Fruit fly (Drosophila melanogaster): Measurements from ENCODE around the gene bap.

Gene bap

DNA sequence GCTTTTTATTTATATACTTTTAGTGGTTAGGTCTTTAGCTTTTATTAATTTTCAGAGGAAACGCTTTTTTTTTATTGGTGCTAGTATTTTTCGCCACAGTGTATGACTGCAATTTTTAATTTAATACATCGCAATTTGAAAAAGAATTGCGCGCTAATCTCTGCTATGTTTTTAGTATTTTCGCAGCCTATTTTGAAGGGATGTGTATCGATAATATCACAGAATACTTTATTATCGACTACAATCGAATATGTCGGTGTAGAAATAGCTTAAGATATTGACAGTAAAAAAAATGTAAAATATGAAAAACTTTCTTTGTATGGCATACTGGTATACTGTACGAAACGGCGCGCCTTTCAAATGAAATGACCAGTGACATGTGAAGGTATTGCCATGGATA, 18.0 kb downstream of the bap start (continued):
- TF ChIP-seq Sry-δ (GFP tag; optimal IDR thresholded peaks at IDR 0.05) (peak; percentile 53), tna (GFP tag; IDR thresholded peaks at IDR 0.05; ENCODE audit: partially characterized antibody) (peak; percentile 9; the same call in 1 of the 2 replicates), sens (GFP tag) (peak; percentile 61), CG1603 (tag; optimal IDR thresholded peaks at IDR 0.05) (peak; percentile 57), lola (GFP tag; optimal IDR thresholded peaks at IDR 0.05) (no peak), hkb (optimal IDR thresholded peaks at IDR 0.05) (no peak), hkb (GFP tag; IDR thresholded peaks at IDR 0.05) (no peak), sna (GFP tag; IDR thresholded peaks at IDR 0.05; ENCODE audit: partially characterized antibody) (peak; percentile 56; the same call in 1 of the 2 replicates), CG2116 (GFP tag; optimal IDR thresholded peaks at IDR 0.05) (peak; percentile 96), CG11723 (GFP tag; optimal IDR thresholded peaks at IDR 0.05) (no peak), aop (GFP tag; IDR thresholded peaks at IDR 0.05) (no peak), gcm (GFP tag; optimal IDR thresholded peaks at IDR 0.05) (no peak), Hr51 (GFP tag; optimal IDR thresholded peaks at IDR 0.05) (no peak), yki (optimal IDR thresholded peaks at IDR 0.05) (no peak), repo (GFP tag; optimal IDR thresholded peaks at IDR 0.05) (no peak), Nf-YC (tag; optimal IDR thresholded peaks at IDR 0.05) (peak; percentile 26), Gsc (GFP tag; IDR thresholded peaks at IDR 0.05) (no peak), gro (GFP tag; optimal IDR thresholded peaks at IDR 0.05) (no peak), CG16813 (GFP tag; IDR thresholded peaks at IDR 0.05; ENCODE audit: partially characterized antibody) (peak; percentile 48; the same call in 2 of the 3 replicates), CG11560 (tag; IDR thresholded peaks at IDR 0.05) (peak; percentile 99), hbn (GFP tag; IDR thresholded peaks at IDR 0.05; ENCODE audit: partially characterized antibody) (peak; percentile 53; the same call in 1 of the 2 replicates), nau (GFP tag; optimal IDR thresholded peaks at IDR 0.05) (no peak), mirr (GFP tag; optimal IDR thresholded peaks at IDR 0.05) (no peak), fru (optimal IDR thresholded peaks at IDR 0.05) (no peak), Dek (tag; optimal IDR thresholded peaks at IDR 0.05) (no peak), CG13296 (GFP tag; optimal IDR thresholded peaks at IDR 0.05) (no peak), luna (GFP tag; optimal IDR thresholded peaks at IDR 0.05) (no peak), zf30C (GFP tag; optimal IDR thresholded peaks at IDR 0.05) (no peak), Dll (GFP tag; IDR thresholded peaks at IDR 0.05; ENCODE audit: partially characterized antibody) (peak; percentile 69; the same call in 3 of the 4 replicates), cwo (GFP tag; optimal IDR thresholded peaks at IDR 0.05) (no peak), CG9797 (GFP tag; optimal IDR thresholded peaks at IDR 0.05) (peak; percentile 54), cad (GFP tag; optimal IDR thresholded peaks at IDR 0.05) (no peak), Jarid2 (GFP tag; optimal IDR thresholded peaks at IDR 0.05) (no peak), run (tag; optimal IDR thresholded peaks at IDR 0.05) (no peak), CG11456 (GFP tag; IDR thresholded peaks at IDR 0.05) (no peak), knrl (GFP tag; IDR thresholded peaks at IDR 0.05; ENCODE audit: partially characterized antibody) (peak; percentile 63; the same call in 2 of the 3 replicates), CG31365 (tag; optimal IDR thresholded peaks at IDR 0.05) (peak; percentile 76), H2.0 (GFP tag; IDR thresholded peaks at IDR 0.05) (no peak), rib (GFP tag; IDR thresholded peaks at IDR 0.05) (no peak), CG3995 (GFP tag; optimal IDR thresholded peaks at IDR 0.05) (peak; percentile 58), D19B (GFP tag; optimal IDR thresholded peaks at IDR 0.05) (no peak), Aef1 (GFP tag; IDR thresholded peaks at IDR 0.05) (no peak), otp (GFP tag; IDR thresholded peaks at IDR 0.05) (no peak), CG15479 (GFP tag; optimal IDR thresholded peaks at IDR 0.05) (peak; percentile 36), Dp (GFP tag; optimal IDR thresholded peaks at IDR 0.05) (peak; percentile 94), dmrt99B (tag; optimal IDR thresholded peaks at IDR 0.05) (no peak), seq (GFP tag; IDR thresholded peaks at IDR 0.05) (no peak), Oaz (GFP tag; IDR thresholded peaks at IDR 0.05) (no peak), Lim3 (GFP tag; IDR thresholded peaks at IDR 0.05) (no peak), Stat92E (GFP tag; optimal IDR thresholded peaks at IDR 0.05) (peak in 1 of 3 experiments; percentile 29), Lhr (GFP tag; optimal IDR thresholded peaks at IDR 0.05) (peak; percentile 43)
